Worm (Caenorhabditis elegans): ENCODE measurements around the gene C15H7.3.

ce11 chrIII:9621840-9622525 is 29.8 kb downstream of the C15H7.3 start:
- TF ChIP-seq egl-27 (tag; optimal IDR thresholded peaks at IDR 0.05) (no peak), lsy-2 (tag; optimal IDR thresholded peaks at IDR 0.05) (no peak), mdl-1 (tag; optimal IDR thresholded peaks at IDR 0.05) (no peak), fos-1 (tag; optimal IDR thresholded peaks at IDR 0.05) (peak; percentile 87), unc-62 (GFP tag; optimal IDR thresholded peaks at IDR 0.05) (no peak)

Measured in whole organism, L2 larva.